Fruit fly (Drosophila melanogaster): ENCODE results near the gene H2.0.

H2.0 gene

DNA sequence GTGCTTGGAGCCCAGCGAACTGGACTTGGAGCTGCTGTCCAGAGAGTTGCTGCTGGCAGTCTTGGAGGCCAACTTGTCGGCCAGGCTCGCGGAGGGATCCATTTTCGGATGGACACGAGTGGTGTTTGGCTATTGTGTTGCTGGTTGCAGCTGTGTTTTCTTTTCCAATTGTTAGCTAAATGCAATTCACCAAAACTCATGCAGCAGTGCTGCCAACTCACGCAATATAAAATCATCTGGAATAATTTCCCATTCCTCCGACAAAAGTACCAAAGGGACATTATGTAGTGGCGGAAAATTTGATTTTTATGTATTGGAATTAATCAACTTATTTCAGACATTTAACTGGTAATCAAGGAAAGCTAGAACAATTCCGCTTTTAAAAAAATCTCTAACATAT, 17.5 kb upstream of the H2.0 start, which contains the start of gene mtm:
Gene mtm (minus strand): TSS at position 306 of the 400 bp plus-strand sequence.
- no peak for TF ChIP-seq noc (tag; optimal IDR thresholded peaks at IDR 0.05)

DNA sequence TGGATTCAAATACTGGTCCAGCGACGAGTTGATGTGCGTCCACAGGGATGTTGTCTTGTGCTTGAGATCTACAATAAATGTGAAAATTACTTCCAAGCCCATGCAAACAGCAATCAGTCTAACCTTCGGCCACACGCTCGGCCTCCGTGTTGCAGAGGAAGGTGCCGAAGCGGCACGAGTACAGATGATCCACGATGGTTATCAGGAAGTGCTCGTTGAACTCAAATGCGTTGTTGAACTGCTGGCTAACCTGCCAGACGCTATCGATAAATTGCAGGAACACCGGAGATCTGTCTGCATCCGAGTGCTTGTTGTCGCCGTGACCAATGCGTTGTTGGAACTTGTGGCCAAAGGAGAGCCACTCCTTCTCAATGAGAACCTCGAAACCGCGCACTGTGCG, 16.0 kb upstream of the H2.0 start:
- TF ChIP-seq noc (tag; optimal IDR thresholded peaks at IDR 0.05) = no peak

DNA sequence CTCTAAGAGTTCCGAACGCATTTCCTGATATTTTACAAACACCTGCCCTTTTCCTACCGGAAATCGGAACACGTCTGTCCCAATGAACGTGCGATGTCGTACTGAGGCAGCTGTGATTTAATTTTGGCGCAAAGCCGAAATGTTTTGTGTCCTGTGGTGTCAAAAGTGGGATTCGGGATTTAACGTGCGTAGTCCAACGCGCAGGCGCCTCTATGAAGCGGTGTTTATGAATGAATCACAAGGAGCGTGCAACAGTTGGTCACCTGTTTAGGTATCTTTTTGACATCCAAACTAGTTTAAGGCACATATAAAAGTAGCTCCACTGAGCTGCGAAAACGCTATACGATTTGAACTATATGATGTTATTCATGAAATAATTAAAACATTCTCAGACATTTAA, 15.1 kb upstream of the H2.0 start, which contains the start of gene CG9109:
Gene CG9109 (minus strand): TSS at position 80 of the 400 bp plus-strand sequence.
- no peak for TF ChIP-seq noc (tag; optimal IDR thresholded peaks at IDR 0.05)

DNA sequence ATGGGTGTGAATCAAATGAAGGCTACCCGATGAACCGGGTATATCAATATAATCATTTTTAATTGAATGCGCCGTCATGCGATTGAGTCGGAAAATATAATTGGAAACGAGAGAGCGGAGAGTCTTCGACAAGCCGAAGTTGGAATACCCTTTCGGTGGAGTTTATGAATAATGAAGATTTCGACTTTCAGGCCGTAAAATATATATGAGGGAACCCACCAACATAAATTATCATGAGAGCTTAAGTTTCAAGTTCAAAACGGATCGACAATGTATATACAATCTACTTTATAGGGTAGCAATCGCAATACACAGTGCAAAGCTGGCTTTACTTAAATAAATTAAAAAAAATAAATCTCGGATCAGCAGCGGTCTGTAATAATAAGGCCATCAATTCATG, 12.6 kb upstream of the H2.0 start:
- TF ChIP-seq noc (tag; optimal IDR thresholded peaks at IDR 0.05) = no peak

DNA sequence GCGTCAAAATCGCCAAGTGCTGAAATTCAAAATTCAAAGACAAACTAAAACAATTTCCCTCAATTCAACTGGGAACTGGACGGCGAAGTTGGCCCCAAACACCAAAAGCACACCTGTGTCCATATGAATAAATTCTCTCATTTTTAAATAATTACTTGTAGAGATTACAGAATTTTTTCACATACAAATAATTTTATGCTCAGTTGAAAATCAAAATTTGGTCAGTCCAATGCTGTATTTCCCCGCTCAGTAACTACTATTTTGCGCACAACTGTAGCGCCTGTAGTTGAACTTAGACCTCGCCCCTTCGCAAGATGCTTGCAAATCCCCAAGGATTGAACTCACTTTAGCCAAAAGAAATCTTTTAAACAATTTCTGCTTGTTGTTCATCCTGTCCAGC, 9.5 kb upstream of the H2.0 start:
- no peak for TF ChIP-seq noc (tag; optimal IDR thresholded peaks at IDR 0.05)

- no peak for TF ChIP-seq noc (tag; optimal IDR thresholded peaks at IDR 0.05)
These were observed 5.2 kb upstream of the H2.0 start, which contains the start of gene CG9107 for dm6 chr2L:6024345-6024907. Gene CG9107, minus strand, starts transcription at chr2L:6024539.

DNA sequence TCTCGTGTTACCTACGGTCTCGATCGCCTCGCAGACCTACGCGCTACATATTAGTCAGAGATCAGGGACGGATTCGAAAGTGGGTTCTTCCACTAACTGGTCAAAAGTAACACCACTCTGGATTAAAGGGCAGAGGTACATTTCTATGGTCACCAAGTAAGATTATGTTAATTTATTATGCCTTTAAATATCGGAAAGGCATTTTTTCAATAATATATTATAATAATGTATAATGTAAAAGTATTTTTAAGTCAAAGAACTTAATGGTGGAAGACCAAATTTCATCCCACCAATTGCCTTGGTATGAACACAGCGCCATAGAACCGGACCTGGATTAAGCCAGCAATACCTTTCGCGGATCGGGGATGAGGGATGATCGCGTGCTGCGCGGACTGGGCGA, 3.6 kb upstream of the H2.0 start:
- TF ChIP-seq noc (tag; optimal IDR thresholded peaks at IDR 0.05) = no peak

DNA sequence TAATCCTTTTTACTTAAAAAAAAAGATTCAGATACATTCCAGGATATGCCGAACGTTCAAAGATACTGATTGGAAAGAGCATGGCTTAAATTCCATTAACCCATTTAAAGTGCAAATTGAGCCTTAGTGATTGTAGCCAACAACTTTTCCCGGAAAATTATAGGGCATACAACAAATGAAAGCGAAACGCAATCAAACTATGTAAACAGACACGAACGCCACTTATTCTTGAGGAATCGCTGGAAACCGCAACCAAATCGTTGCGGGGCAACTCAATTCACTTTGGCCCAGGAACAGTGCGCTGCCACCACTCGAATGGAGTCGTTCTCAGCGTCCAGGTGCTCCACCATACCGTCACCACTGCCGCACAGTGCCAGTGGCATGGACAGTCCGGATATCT, 1.3 kb upstream of the H2.0 start, which contains the start of gene CG13996:
Gene CG13996 (plus strand): TSS at position 301 of the 400 bp plus-strand sequence.
- TF ChIP-seq noc (tag; optimal IDR thresholded peaks at IDR 0.05) = no peak

- TF ChIP-seq noc (tag; optimal IDR thresholded peaks at IDR 0.05) = no peak
These were observed 6.2 kb downstream of the H2.0 start for dm6 chr2L:6013071-6013417.

- no peak for TF ChIP-seq noc (tag; optimal IDR thresholded peaks at IDR 0.05)
These were observed 6.7 kb downstream of the H2.0 start, which contains the start of gene CG9098 for dm6 chr2L:6012303-6013070. Gene CG9098, minus strand, starts transcription at chr2L:6012338.

- TF ChIP-seq noc (tag; optimal IDR thresholded peaks at IDR 0.05) = no peak
These were observed 12.5 kb downstream of the H2.0 start, which contains the start of gene Gal for dm6 chr2L:6006508-6007232. Gene Gal, minus strand, starts transcription at chr2L:6006827.

DNA sequence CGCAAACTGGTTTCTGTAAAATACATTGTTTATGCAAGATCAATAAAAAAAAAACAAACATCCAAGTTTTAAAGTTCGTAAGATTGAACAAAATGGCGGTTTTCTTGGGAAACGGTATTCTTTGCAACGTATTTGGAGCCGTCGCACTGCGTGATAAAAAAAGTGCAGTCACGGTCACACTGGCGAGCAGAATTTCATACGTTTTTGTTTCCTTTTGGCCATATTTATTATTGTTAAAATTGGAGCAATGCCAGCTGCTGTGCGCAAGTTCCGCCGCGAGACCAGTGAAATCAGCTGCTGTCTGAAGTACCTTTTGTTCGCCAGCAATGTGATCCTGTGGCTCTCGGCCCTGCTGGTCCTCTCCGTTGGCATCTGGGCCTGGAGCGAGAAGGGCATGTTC, 19.1 kb downstream of the H2.0 start, which contains the start of gene Tsp26A:
Gene Tsp26A (plus strand): TSS at position 164 of the 400 bp plus-strand sequence.
- TF ChIP-seq noc (tag; optimal IDR thresholded peaks at IDR 0.05) = no peak

DNA sequence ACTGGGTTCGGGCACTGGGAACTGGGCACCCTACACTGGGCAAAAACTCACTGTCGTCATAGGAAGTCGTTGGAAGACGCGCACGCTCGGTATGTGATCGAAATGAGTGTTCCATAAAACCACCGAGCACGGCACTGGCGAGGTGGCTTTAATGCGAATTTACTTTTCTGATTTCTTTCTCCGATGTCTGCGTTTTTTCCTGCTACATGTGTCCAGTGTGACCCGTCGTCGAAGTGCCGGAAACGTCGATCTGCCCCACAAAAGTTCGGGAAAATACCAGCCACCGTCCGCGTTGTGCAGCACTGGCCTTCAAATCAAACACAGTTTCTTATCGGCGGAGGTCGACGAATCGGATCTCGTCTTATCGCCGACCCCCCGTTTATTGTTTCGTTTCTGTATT, 20.0 kb downstream of the H2.0 start, which contains the start of gene Kdm5:
Gene Kdm5 (minus strand): TSS at position 255 of the 400 bp plus-strand sequence.
- TF ChIP-seq noc (tag; optimal IDR thresholded peaks at IDR 0.05) = peak; percentile 69

DNA sequence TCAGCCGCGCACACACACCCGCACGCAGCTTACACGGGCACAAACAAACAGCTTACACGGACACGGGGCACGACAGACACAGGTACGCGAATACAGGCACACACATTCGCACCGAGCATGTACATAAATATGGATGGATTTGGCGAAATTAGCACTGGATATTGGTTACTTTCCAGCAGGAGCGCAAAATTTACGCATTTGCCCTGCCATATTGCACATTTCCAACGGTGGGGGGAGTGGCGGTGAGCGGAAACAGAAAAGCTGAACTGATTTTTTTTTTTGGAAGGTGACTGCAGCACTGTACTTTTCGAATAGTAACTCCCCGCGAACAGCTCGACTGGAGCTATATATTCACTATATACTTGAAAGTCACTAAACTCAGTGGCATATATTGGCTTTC, 20.8 kb downstream of the H2.0 start:
- no peak for TF ChIP-seq noc (tag; optimal IDR thresholded peaks at IDR 0.05)

- no peak for TF ChIP-seq noc (tag; optimal IDR thresholded peaks at IDR 0.05)
These were observed 21.5 kb downstream of the H2.0 start for dm6 chr2L:5997609-5998229.

DNA sequence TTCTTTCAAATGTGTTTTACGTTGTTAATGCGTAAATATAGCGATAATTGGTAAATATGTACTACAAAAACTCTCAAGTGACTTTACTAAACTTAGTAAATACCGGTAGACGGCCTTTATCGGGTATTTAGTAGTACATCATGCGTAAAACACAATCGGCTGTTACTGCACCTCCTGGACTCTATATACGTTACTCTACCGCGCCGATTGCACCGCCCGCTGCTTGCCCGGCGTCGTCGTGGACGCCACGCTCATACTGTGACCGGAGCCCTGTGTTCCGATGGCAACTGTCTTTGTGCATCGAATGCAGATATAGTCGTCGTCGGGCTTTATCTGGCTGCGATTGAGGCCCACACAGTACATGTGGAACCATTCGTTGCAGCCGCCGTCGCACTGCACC, 28.8 kb downstream of the H2.0 start:
- TF ChIP-seq noc (tag; optimal IDR thresholded peaks at IDR 0.05) = no peak
